Fruit fly (Drosophila melanogaster): Measurements from ENCODE around the gene IKKepsilon.

dm6 chr2L:20671212-20671611 is 4.6 kb upstream of the IKKepsilon start:
- no peak for TF ChIP-seq CG16779 (tag; optimal IDR thresholded peaks at IDR 0.05)
- TF ChIP-seq CG4318 (GFP tag; optimal IDR thresholded peaks at IDR 0.05): no peak
- TF ChIP-seq Sox15 (GFP tag; optimal IDR thresholded peaks at IDR 0.05): no peak
- no peak for TF ChIP-seq svp (GFP tag)
- TF ChIP-seq CG11902 (GFP tag; optimal IDR thresholded peaks at IDR 0.05): no peak

Measured in whole organism, prepupa.